Fruit fly (Drosophila melanogaster): Measurements from ENCODE around the gene CG13690.

CG13690 gene

DNA sequence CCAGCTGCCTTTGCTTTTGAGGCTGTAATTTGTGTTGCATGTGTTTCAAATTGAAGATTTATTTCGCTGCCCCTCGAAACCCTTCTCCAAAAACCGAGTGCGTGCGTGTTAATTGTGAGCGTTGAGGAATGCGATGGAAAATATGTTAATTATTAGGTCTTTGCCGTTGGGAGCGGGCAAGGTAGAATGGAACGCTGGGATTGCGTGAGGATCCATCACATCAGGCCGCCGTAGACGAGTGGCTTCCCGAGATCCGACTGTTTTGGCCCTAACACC, 21.9 kb upstream of the CG13690 start:
- TF ChIP-seq sv (GFP tag; optimal IDR thresholded peaks at IDR 0.05) (no peak), fru (GFP tag; optimal IDR thresholded peaks at IDR 0.05) (no peak)

DNA sequence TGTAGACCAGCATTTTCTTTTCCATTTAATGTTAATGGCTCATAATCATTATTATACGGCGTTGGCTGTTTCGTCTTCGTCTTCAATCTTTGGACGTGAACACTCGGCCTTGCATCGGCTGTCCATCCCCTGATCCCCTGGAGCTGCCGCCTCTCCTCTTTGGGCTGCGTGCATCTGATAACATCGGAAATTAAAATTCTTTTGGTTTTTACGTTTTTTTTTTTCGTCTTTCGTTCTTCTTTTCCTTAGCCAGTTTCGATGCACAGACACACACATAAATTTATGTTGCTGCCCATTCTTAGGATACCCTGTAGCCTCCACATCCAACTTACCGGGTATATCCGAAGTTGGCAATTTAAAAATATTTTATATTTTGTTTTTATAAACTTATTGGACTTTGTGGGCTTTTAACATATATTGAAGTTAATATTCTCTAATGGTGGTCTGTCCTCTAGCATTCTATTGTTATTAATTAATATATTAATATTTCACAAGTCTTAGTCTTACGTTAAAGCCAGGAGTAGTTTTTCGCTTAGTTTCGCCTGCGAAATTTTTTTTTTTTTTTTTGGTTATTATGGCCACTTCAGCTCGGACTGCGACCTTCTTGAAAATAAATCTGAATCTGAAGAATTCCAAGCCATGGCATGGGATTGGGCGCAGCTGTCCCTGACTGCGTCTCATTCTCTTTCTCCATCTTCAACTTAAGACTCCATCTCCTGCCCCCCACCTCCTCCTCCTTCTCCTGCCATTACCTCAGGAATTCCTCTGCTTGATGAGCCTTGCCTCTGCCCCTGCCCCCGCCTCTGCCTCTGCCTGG, 21.4 kb upstream of the CG13690 start:
- TF ChIP-seq br (GFP tag; optimal IDR thresholded peaks at IDR 0.05), result peak; percentile 63
- peak; percentile 72 for TF ChIP-seq woc (GFP tag; optimal IDR thresholded peaks at IDR 0.05)
- peak; percentile 4 for TF ChIP-seq Jra (GFP tag; optimal IDR thresholded peaks at IDR 0.05)
- no peak for TF ChIP-seq tai (GFP tag; optimal IDR thresholded peaks at IDR 0.05)
- TF ChIP-seq dsf (GFP tag; optimal IDR thresholded peaks at IDR 0.05; ENCODE audit: borderline replicate concordance), result peak; percentile 28
- peak; percentile 87 for TF ChIP-seq h (GFP tag; optimal IDR thresholded peaks at IDR 0.05)
- peak; percentile 75 for TF ChIP-seq ey (GFP tag; optimal IDR thresholded peaks at IDR 0.05)
- peak; percentile 80 for TF ChIP-seq brk (GFP tag; optimal IDR thresholded peaks at IDR 0.05)
- no peak for TF ChIP-seq Dfd (GFP tag; optimal IDR thresholded peaks at IDR 0.05)
- peak; percentile 78 for TF ChIP-seq sage (GFP tag; optimal IDR thresholded peaks at IDR 0.05)
- peak; percentile 93 for TF ChIP-seq psq (GFP tag; optimal IDR thresholded peaks at IDR 0.05)
- TF ChIP-seq CG9705 (GFP tag; optimal IDR thresholded peaks at IDR 0.05), result peak; percentile 39
- peak; percentile 55 for TF ChIP-seq Rel (GFP tag; optimal IDR thresholded peaks at IDR 0.05)
- peak; percentile 36 for TF ChIP-seq Rel (tag; optimal IDR thresholded peaks at IDR 0.05)
- peak; percentile 94 for TF ChIP-seq Sp1 (GFP tag; optimal IDR thresholded peaks at IDR 0.05)
- no peak for TF ChIP-seq CrebA (GFP tag; optimal IDR thresholded peaks at IDR 0.05; ENCODE audit: borderline replicate concordance)
- TF ChIP-seq OdsH (GFP tag; optimal IDR thresholded peaks at IDR 0.05), result peak; percentile 93
- peak; percentile 22 for TF ChIP-seq Hr83 (GFP tag; optimal IDR thresholded peaks at IDR 0.05; ENCODE audit: poor library complexity, severe bottlenecking)
- TF ChIP-seq CG32264 (GFP tag; optimal IDR thresholded peaks at IDR 0.05), result no peak
- TF ChIP-seq fru (GFP tag; optimal IDR thresholded peaks at IDR 0.05), result peak; percentile 90
- peak; percentile 86 for TF ChIP-seq rgr (GFP tag; optimal IDR thresholded peaks at IDR 0.05)
- no peak for TF ChIP-seq Abd-B (GFP tag; optimal IDR thresholded peaks at IDR 0.05)
- TF ChIP-seq lola (GFP tag; optimal IDR thresholded peaks at IDR 0.05), result no peak
- TF ChIP-seq foxo (GFP tag; optimal IDR thresholded peaks at IDR 0.05), result peak in 1 of 2 experiments; percentile 93
- TF ChIP-seq Hr78 (GFP tag; optimal IDR thresholded peaks at IDR 0.05), result no peak
- TF ChIP-seq dmrt93B (GFP tag; optimal IDR thresholded peaks at IDR 0.05), result peak; percentile 83
- peak; percentile 45 for TF ChIP-seq Hnf4 (GFP tag; optimal IDR thresholded peaks at IDR 0.05)
- TF ChIP-seq HLH106 (tag; optimal IDR thresholded peaks at IDR 0.05), result peak; percentile 91

DNA sequence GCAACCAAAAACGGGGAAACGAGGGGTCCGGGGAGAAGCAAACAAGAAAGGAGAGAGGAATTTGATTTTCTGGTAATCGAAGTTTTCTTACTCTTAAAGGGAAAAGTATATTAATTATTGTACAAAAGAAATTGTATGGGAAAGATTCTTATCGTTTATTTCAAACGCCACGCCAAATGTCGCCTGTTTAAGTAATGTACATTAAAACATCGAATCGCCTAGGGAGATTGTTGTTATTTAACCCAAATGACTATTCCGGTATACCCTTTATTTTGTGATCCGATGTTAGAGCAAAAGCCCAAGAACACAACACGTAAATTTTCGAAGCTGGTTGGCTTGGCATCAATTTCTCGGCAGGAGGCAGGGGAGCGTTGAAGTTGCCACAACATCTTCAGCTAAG, 19.9 kb upstream of the CG13690 start:
- TF ChIP-seq usp (GFP tag; optimal IDR thresholded peaks at IDR 0.05) (no peak), N (GFP tag; optimal IDR thresholded peaks at IDR 0.05) (no peak), dsf (GFP tag; optimal IDR thresholded peaks at IDR 0.05; ENCODE audit: borderline replicate concordance) (peak; percentile 80), GATAd (GFP tag; optimal IDR thresholded peaks at IDR 0.05) (peak; percentile 10), ey (GFP tag; optimal IDR thresholded peaks at IDR 0.05) (peak; percentile 91), psq (GFP tag; optimal IDR thresholded peaks at IDR 0.05) (peak; percentile 94), Hnf4 (GFP tag; optimal IDR thresholded peaks at IDR 0.05) (peak; percentile 90), sage (GFP tag; optimal IDR thresholded peaks at IDR 0.05) (peak; percentile 76), Hr83 (GFP tag; optimal IDR thresholded peaks at IDR 0.05; ENCODE audit: poor library complexity, severe bottlenecking) (no peak), jim (GFP tag; optimal IDR thresholded peaks at IDR 0.05) (no peak), foxo (GFP tag; optimal IDR thresholded peaks at IDR 0.05) (peak; percentile 16 to 92), br (GFP tag; optimal IDR thresholded peaks at IDR 0.05) (peak; percentile 92), dl (GFP tag; optimal IDR thresholded peaks at IDR 0.05; ENCODE audit: insufficient read depth in 1 of 2, partially characterized antibody in 2 of 2) (no peak), woc (GFP tag; optimal IDR thresholded peaks at IDR 0.05) (peak; percentile 99), CrebA (GFP tag; optimal IDR thresholded peaks at IDR 0.05; ENCODE audit: borderline replicate concordance) (peak; percentile 72), fru (GFP tag; optimal IDR thresholded peaks at IDR 0.05) (peak; percentile 92), lola (GFP tag; optimal IDR thresholded peaks at IDR 0.05) (no peak), Rel (GFP tag; optimal IDR thresholded peaks at IDR 0.05) (peak; percentile 51), Rel (tag; optimal IDR thresholded peaks at IDR 0.05) (peak; percentile 60), Hr78 (GFP tag; optimal IDR thresholded peaks at IDR 0.05) (no peak), Jra (GFP tag; optimal IDR thresholded peaks at IDR 0.05) (peak; percentile 82), tai (GFP tag; optimal IDR thresholded peaks at IDR 0.05) (peak; percentile 90), HLH106 (tag; optimal IDR thresholded peaks at IDR 0.05) (peak; percentile 94), pan (optimal IDR thresholded peaks at IDR 0.05) (no peak), sv (GFP tag; optimal IDR thresholded peaks at IDR 0.05) (no peak), h (GFP tag; optimal IDR thresholded peaks at IDR 0.05) (peak; percentile 92), Dfd (GFP tag; optimal IDR thresholded peaks at IDR 0.05) (no peak), rgr (GFP tag; optimal IDR thresholded peaks at IDR 0.05) (peak; percentile 89), Sp1 (GFP tag; optimal IDR thresholded peaks at IDR 0.05) (peak; percentile 92), CG32264 (GFP tag; optimal IDR thresholded peaks at IDR 0.05) (peak; percentile 80), Abd-B (GFP tag; optimal IDR thresholded peaks at IDR 0.05) (no peak), Vsx2 (GFP tag; optimal IDR thresholded peaks at IDR 0.05; ENCODE audit: partially characterized antibody) (no peak), CG9705 (GFP tag; optimal IDR thresholded peaks at IDR 0.05) (peak; percentile 85), brk (GFP tag; optimal IDR thresholded peaks at IDR 0.05) (peak; percentile 91), dmrt93B (GFP tag; optimal IDR thresholded peaks at IDR 0.05) (peak; percentile 80), Myc (optimal IDR thresholded peaks at IDR 0.05) (no peak), OdsH (GFP tag; optimal IDR thresholded peaks at IDR 0.05) (peak; percentile 90)
